Worm (Caenorhabditis elegans) whole organism, L4 larva: ENCODE measurements around the gene fce-2.

Experiments used
- T26A8.4 ChIP-seq: fragments of 200-800 bp; sonication (Bioruptor generic); IDR thresholded peaks from 2 replicates; pipeline ENCODE4 v1.3.6; 2022; ENCODE audit warnings: missing genetic modification characterization, missing compliant biosample characterization
- ama-1 ChIP-seq: fragments of 150-350 bp; optimal IDR thresholded peaks from 2 replicates; lab custom pipeline; 2014; ENCODE audit warnings: inconsistent platforms, mixed read lengths
- ceh-20 ChIP-seq: fragments of 200-800 bp; sonication (Bioruptor generic); IDR thresholded peaks from 2 replicates; pipeline ENCODE4 v1.3.6; 2022; ENCODE audit warnings: missing genetic modification reagents, missing genetic modification characterization, missing compliant biosample characterization
- daf-16 ChIP-seq, 3 experiments: sonication (generic microtip); optimal IDR thresholded peaks; 2 replicates each; lab custom pipeline; 2016 to 2017; ENCODE audit warnings: missing genetic modification characterization in 3 of 3, missing genetic modification reagents in 3 of 3, mild to moderate bottlenecking in 2 of 3, missing compliant biosample characterization in 2 of 3, missing biosample characterization in 1 of 3, moderate library complexity in 1 of 3
- dpl-1 ChIP-seq: fragments of 150-350 bp; optimal IDR thresholded peaks from 2 replicates; lab custom pipeline; 2014; ENCODE audit warnings: missing biosample characterization, missing genetic modification reagents, missing genetic modification characterization
- egl-27 ChIP-seq: sonication (generic microtip); optimal IDR thresholded peaks from 3 replicates; lab custom pipeline; 2017; ENCODE audit warnings: missing biosample characterization, missing genetic modification reagents, missing genetic modification characterization
- hif-1 ChIP-seq, 2 experiments: sonication (generic microtip); optimal IDR thresholded peaks; 2 replicates each; lab custom pipeline; 2016 to 2017; ENCODE audit warnings: missing compliant biosample characterization in 2 of 2, missing genetic modification characterization in 2 of 2, missing genetic modification reagents in 2 of 2, missing genotype in 2 of 2, mild to moderate bottlenecking in 1 of 2
- hlh-11 ChIP-seq: fragments of 200-800 bp; sonication (Bioruptor generic); optimal IDR thresholded peaks from 2 replicates; lab custom pipeline; 2018; ENCODE audit warnings: mild to moderate bottlenecking, missing genetic modification characterization, missing compliant biosample characterization
- lin-13 ChIP-seq: fragments of 150-350 bp; optimal IDR thresholded peaks from 2 replicates; lab custom pipeline; 2014; ENCODE audit warnings: missing biosample characterization, missing genetic modification reagents, missing genetic modification characterization
- nhr-28 ChIP-seq: fragments of 150-350 bp; optimal IDR thresholded peaks from 2 replicates; lab custom pipeline; 2014; ENCODE audit warnings: missing biosample characterization, missing genetic modification characterization
- pqm-1 ChIP-seq: sonication (generic microtip); optimal IDR thresholded peaks from 2 replicates; lab custom pipeline; 2017; ENCODE audit warnings: missing biosample characterization, missing genetic modification characterization
- sdz-12 ChIP-seq: fragments of 200-800 bp; sonication (Bioruptor generic); optimal IDR thresholded peaks from 2 replicates; lab custom pipeline; 2018; ENCODE audit warnings: mild to moderate bottlenecking, missing genetic modification characterization, missing compliant biosample characterization
- unc-62 ChIP-seq, 3 experiments: fragments of 150-350 bp in 1 of 3; sonication (generic microtip); optimal IDR thresholded peaks in 2 of 3; peaks in 1 of 3; 1 replicate in 1 of 3; 2 replicates in 2 of 3; lab custom pipeline; 2014 to 2017; ENCODE audit warnings: missing biosample characterization in 3 of 3, missing genetic modification characterization in 3 of 3, missing genetic modification reagents in 3 of 3, missing genotype in 1 of 3
- ztf-11 ChIP-seq: fragments of 150-350 bp; optimal IDR thresholded peaks from 2 replicates; lab custom pipeline; 2014; ENCODE audit warnings: missing biosample characterization, missing genetic modification characterization

DNA sequence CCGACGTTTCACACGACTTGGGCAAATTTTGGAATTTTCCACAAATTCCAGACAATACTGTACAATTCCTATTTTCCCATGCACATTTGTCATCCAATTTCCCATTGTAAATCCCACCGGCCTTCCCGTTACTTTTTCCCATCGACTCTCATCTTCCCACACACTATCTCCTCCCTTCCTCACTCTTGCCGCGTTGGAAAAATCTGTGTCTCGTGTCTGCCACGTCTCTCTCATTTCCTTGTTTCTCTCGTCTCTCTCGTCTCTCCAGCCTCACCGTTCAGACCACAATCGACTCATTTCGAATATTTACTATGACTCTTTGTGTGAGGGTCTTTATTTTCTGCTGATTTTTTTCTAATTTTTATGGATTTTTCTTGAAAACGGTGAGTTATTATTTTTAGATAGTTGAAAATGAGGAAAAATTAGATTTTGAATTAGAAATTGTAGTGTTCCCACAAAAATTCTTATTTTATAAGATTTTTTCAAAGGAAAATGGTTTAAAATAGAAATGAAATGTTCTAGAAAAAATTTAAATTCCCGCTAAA is 42.0 kb upstream of the fce-2 start, which contains the start of gene K02E2.11:
- no peak for TF ChIP-seq sdz-12
- no peak for TF ChIP-seq ama-1 (lab: Kevin White, UChicago)
- no peak for TF ChIP-seq pqm-1 (tag; lab: Kevin White, UChicago)
- no peak for TF ChIP-seq egl-27 (tag; lab: Kevin White, UChicago)
- TF ChIP-seq dpl-1 (GFP tag; lab: Kevin White, UChicago): peak; percentile 27
- TF ChIP-seq unc-62 (GFP tag; optimal IDR thresholded peaks at IDR 0.05 in 1 of 2; lab: Kevin White, UChicago): peak in 1 of 2 experiments; percentile 94
- TF ChIP-seq unc-62 (tag; optimal IDR thresholded peaks at IDR 0.05; lab: Kevin White, UChicago): no peak
- no peak for TF ChIP-seq lin-13
- no peak for TF ChIP-seq hlh-11 (tag; lab: Kevin White, UChicago)
- no peak for TF ChIP-seq ztf-11
- TF ChIP-seq nhr-28 (tag; lab: Kevin White, UChicago): peak; percentile 22
- TF ChIP-seq ceh-20: no peak
- TF ChIP-seq hif-1 (tag; optimal IDR thresholded peaks at IDR 0.05; lab: Kevin White, UChicago): no peak
- TF ChIP-seq daf-16 (GFP tag; optimal IDR thresholded peaks at IDR 0.05; lab: Kevin White, UChicago): no peak
- TF ChIP-seq daf-16 (tag; optimal IDR thresholded peaks at IDR 0.05; lab: Kevin White, UChicago): peak; percentile 9
- TF ChIP-seq T26A8.4 (GFP tag; lab: Robert Waterston, UW): no peak
